Fruit fly (Drosophila melanogaster) whole organism, adult: ENCODE data around the gene fbp.

Source experiments
- CG14711 ChIP-seq: fragments of 200-800 bp; sonication (Bioruptor generic); optimal IDR thresholded peaks from 2 replicates; lab custom pipeline; 2018; ENCODE audit warnings: missing biosample characterization, mild to moderate bottlenecking, missing genetic modification characterization, moderate library complexity
- CG7045 ChIP-seq: fragments of 200-800 bp; sonication (Bioruptor generic); optimal IDR thresholded peaks from 2 replicates; lab custom pipeline; 2017; ENCODE audit warnings: missing biosample characterization, mild to moderate bottlenecking, missing genetic modification characterization
- Crg-1 ChIP-seq: fragments of 200-800 bp; sonication (Bioruptor generic); optimal IDR thresholded peaks from 2 replicates; lab custom pipeline; 2016; ENCODE audit warnings: missing biosample characterization, missing genetic modification characterization
- kay ChIP-seq: fragments of 200-800 bp; sonication (Bioruptor generic); peaks from one replicate; lab custom pipeline; 2016; ENCODE audit warnings: missing biosample characterization, missing genetic modification characterization, borderline replicate concordance

dm6 chr2L:19722517-19722916 is 41.4 kb downstream of the fbp start:
- no peak for TF ChIP-seq kay
- TF ChIP-seq Crg-1 (GFP tag; lab: Kevin White, UChicago), result no peak
- no peak for TF ChIP-seq CG7045
- no peak for TF ChIP-seq CG14711 (tag; lab: Kevin White, UChicago)
